Worm (Caenorhabditis elegans) whole organism, young adult: ENCODE results near the gene abu-13.

Experiments
- B0019.2 ChIP-seq: fragments of 200-800 bp; sonication (Bioruptor generic); conservative IDR thresholded peaks from 2 replicates; pipeline ENCODE4 v1.3.6; 2022; ENCODE audit warnings: missing genetic modification reagents, missing genetic modification characterization, missing compliant biosample characterization
- C06A6.2 ChIP-seq: fragments of 200-800 bp; sonication (Bioruptor generic); conservative IDR thresholded peaks from 2 replicates; pipeline ENCODE4 v1.3.6; 2022; ENCODE audit warnings: missing genetic modification characterization, missing compliant biosample characterization
- F22D6.2 ChIP-seq: sonication (generic microtip); optimal IDR thresholded peaks from 2 replicates; lab custom pipeline; 2016; ENCODE audit warnings: mild to moderate bottlenecking, missing genetic modification characterization, missing compliant biosample characterization
- F33H1.4 ChIP-seq: fragments of 200-800 bp; sonication (Bioruptor generic); IDR thresholded peaks from 2 replicates; pipeline ENCODE4 v1.3.6; 2022; ENCODE audit warnings: missing genetic modification reagents, missing genetic modification characterization, missing compliant biosample characterization
- F37B4.10 ChIP-seq: fragments of 200-800 bp; sonication (Bioruptor generic); IDR thresholded peaks from 2 replicates; pipeline ENCODE4 v1.3.6; 2022; ENCODE audit warnings: missing genetic modification characterization, missing compliant biosample characterization
- ama-1 ChIP-seq, 3 experiments: fragments of 150-350 bp in 1 of 3; sonication (generic microtip) in 2 of 3; optimal IDR thresholded peaks; 2 replicates each; lab custom pipeline; 2014 to 2018; ENCODE audit warnings: missing biosample characterization in 2 of 3, missing genetic modification characterization in 2 of 3, missing genetic modification reagents in 2 of 3
- athp-1 ChIP-seq: sonication (generic microtip); optimal IDR thresholded peaks from 2 replicates; lab custom pipeline; 2017; ENCODE audit warnings: mild to moderate bottlenecking, missing genetic modification characterization, missing compliant biosample characterization
- attf-3 ChIP-seq: fragments of 200-800 bp; sonication (Bioruptor generic); conservative IDR thresholded peaks from 2 replicates; pipeline ENCODE4 v1.3.6; 2022; ENCODE audit warnings: missing genetic modification reagents, missing genetic modification characterization, missing compliant biosample characterization
- attf-5 ChIP-seq: fragments of 200-800 bp; sonication (Bioruptor generic); optimal IDR thresholded peaks from 2 replicates; lab custom pipeline; 2018; ENCODE audit warnings: mild to moderate bottlenecking, missing genetic modification characterization, missing compliant biosample characterization
- cebp-1 ChIP-seq, 2 experiments: fragments of 200-800 bp in 1 of 2; sonication (Bioruptor generic) in 1 of 2; sonication (generic microtip) in 1 of 2; IDR thresholded peaks in 1 of 2; optimal IDR thresholded peaks in 1 of 2; 2 replicates each; pipeline versions ENCODE4 v1.3.6 to Lab custom; 2017 to 2022; ENCODE audit warnings: missing compliant biosample characterization in 2 of 2, missing genetic modification characterization in 2 of 2, mild to moderate bottlenecking in 1 of 2, missing genetic modification reagents in 1 of 2, moderate library complexity in 1 of 2
- cebp-2 ChIP-seq: fragments of 200-800 bp; sonication (Bioruptor generic); IDR thresholded peaks from 2 replicates; pipeline ENCODE4 v1.3.6; 2022; ENCODE audit warnings: missing genetic modification characterization, missing compliant biosample characterization
- ceh-27 ChIP-seq: fragments of 200-800 bp; sonication (Bioruptor generic); optimal IDR thresholded peaks from 2 replicates; lab custom pipeline; 2018; ENCODE audit warnings: mild to moderate bottlenecking, missing genetic modification characterization, moderate library complexity, missing compliant biosample characterization
- ceh-40 ChIP-seq: fragments of 200-800 bp; sonication (Bioruptor generic); IDR thresholded peaks from 2 replicates; pipeline ENCODE4 v1.3.6; 2022; ENCODE audit warnings: missing genetic modification characterization, missing compliant biosample characterization
- chd-7 ChIP-seq: sonication (generic microtip); optimal IDR thresholded peaks from 2 replicates; lab custom pipeline; 2016; ENCODE audit warnings: mild to moderate bottlenecking, missing genetic modification characterization, moderate library complexity, missing compliant biosample characterization
- efl-1 ChIP-seq: fragments of 150-350 bp; optimal IDR thresholded peaks from 2 replicates; lab custom pipeline; 2014; ENCODE audit warnings: missing biosample characterization, missing genetic modification reagents, missing genetic modification characterization
- egl-18 ChIP-seq: fragments of 200-800 bp; sonication (Bioruptor generic); IDR thresholded peaks from 2 replicates; pipeline ENCODE4 v1.3.6; 2022; ENCODE audit warnings: missing genetic modification reagents, missing genetic modification characterization, missing compliant biosample characterization
- gei-17 ChIP-seq: fragments of 200-800 bp; sonication (Bioruptor generic); optimal IDR thresholded peaks from 2 replicates; lab custom pipeline; 2018; ENCODE audit warnings: mild to moderate bottlenecking, missing genetic modification characterization, missing compliant biosample characterization
- hmg-1.2 ChIP-seq: fragments of 200-800 bp; sonication (Bioruptor generic); IDR thresholded peaks from 2 replicates; pipeline ENCODE4 v1.3.6; 2022; ENCODE audit warnings: missing genetic modification reagents, missing genetic modification characterization, missing compliant biosample characterization
- hmg-20 ChIP-seq: fragments of 200-800 bp; sonication (Bioruptor generic); IDR thresholded peaks from 2 replicates; pipeline ENCODE4 v1.3.6; 2022; ENCODE audit warnings: missing genetic modification reagents, missing genetic modification characterization, missing compliant biosample characterization
- let-607 ChIP-seq, 2 experiments: fragments of 200-800 bp in 1 of 2; sonication (Bioruptor generic) in 1 of 2; sonication (generic microtip) in 1 of 2; optimal IDR thresholded peaks; 2 replicates each; lab custom pipeline; 2016 to 2018; ENCODE audit warnings: mild to moderate bottlenecking in 2 of 2, missing compliant biosample characterization in 2 of 2, missing genetic modification characterization in 2 of 2, moderate library complexity in 2 of 2, missing genotype in 1 of 2
- lin-35 ChIP-seq, 3 experiments: fragments of 150-350 bp in 2 of 3; sonication (generic microtip) in 1 of 3; optimal IDR thresholded peaks; 2 replicates each; lab custom pipeline; 2014 to 2018; ENCODE audit warnings: missing biosample characterization in 3 of 3, missing genetic modification characterization in 3 of 3, missing genetic modification reagents in 3 of 3
- lir-1 ChIP-seq: fragments of 200-800 bp; sonication (Bioruptor generic); conservative IDR thresholded peaks from 2 replicates; pipeline ENCODE4 v1.3.6; 2022; ENCODE audit warnings: missing genetic modification reagents, missing genetic modification characterization, missing compliant biosample characterization
- mes-4 ChIP-seq: sonication (generic microtip); optimal IDR thresholded peaks from 2 replicates; lab custom pipeline; 2016; ENCODE audit warnings: missing genotype, missing genetic modification characterization, missing compliant biosample characterization
- nfya-1 ChIP-seq: sonication (generic microtip); optimal IDR thresholded peaks from 2 replicates; lab custom pipeline; 2017; ENCODE audit warnings: antibody characterized with exemption, missing compliant biosample characterization, missing genetic modification characterization, borderline replicate concordance; ENCODE audit not compliant: insufficient read depth
- nhr-80 ChIP-seq: sonication (generic microtip); optimal IDR thresholded peaks from 2 replicates; lab custom pipeline; 2016; ENCODE audit warnings: missing genetic modification characterization, missing compliant biosample characterization
- pbrm-1 ChIP-seq: fragments of 200-800 bp; sonication (Bioruptor generic); IDR thresholded peaks from 2 replicates; pipeline ENCODE4 v1.3.6; 2022; ENCODE audit warnings: missing genetic modification reagents, missing genetic modification characterization, missing compliant biosample characterization
- rec-8 ChIP-seq, 2 experiments: sonication (generic microtip); optimal IDR thresholded peaks; 2 replicates each; lab custom pipeline; 2016; ENCODE audit warnings: mild to moderate bottlenecking in 2 of 2, missing genetic modification characterization in 2 of 2, missing genetic modification reagents in 2 of 2, missing genotype in 2 of 2, missing biosample characterization in 1 of 2, missing compliant biosample characterization in 1 of 2, moderate library complexity in 1 of 2
- rpc-1 ChIP-seq, 2 experiments: fragments of 150-350 bp in 1 of 2; sonication (generic microtip) in 1 of 2; optimal IDR thresholded peaks; 2 replicates each; lab custom pipeline; 2014 to 2018; ENCODE audit warnings: missing biosample characterization in 1 of 2, missing genetic modification characterization in 1 of 2, missing genetic modification reagents in 1 of 2, missing genotype in 1 of 2
- sdz-38 ChIP-seq: sonication (generic microtip); optimal IDR thresholded peaks from 2 replicates; lab custom pipeline; 2016; ENCODE audit warnings: missing genotype, missing genetic modification characterization, missing compliant biosample characterization
- snpc-1.1 ChIP-seq: sonication (generic microtip); optimal IDR thresholded peaks from 2 replicates; lab custom pipeline; 2017; ENCODE audit warnings: missing genetic modification characterization, mild to moderate bottlenecking, missing compliant biosample characterization, antibody characterized with exemption, moderate library complexity, missing genotype, missing genetic modification reagents; ENCODE audit not compliant: insufficient read depth
- snpc-4 ChIP-seq, 5 experiments: fragments of 150-350 bp in 1 of 5; sonication (generic microtip) in 4 of 5; optimal IDR thresholded peaks; 2 replicates each; lab custom pipeline; 2014 to 2018; ENCODE audit warnings: missing genetic modification characterization in 5 of 5, missing biosample characterization in 3 of 5, antibody characterized with exemption in 2 of 5, mild to moderate bottlenecking in 2 of 5, missing compliant biosample characterization in 2 of 5, missing genotype in 2 of 5, moderate library complexity in 2 of 5, missing genetic modification reagents in 1 of 5
- tlf-1 ChIP-seq: fragments of 200-800 bp; sonication (Bioruptor generic); optimal IDR thresholded peaks from 2 replicates; lab custom pipeline; 2018; ENCODE audit warnings: mild to moderate bottlenecking, missing genetic modification characterization, missing compliant biosample characterization
- zfh-2 ChIP-seq: fragments of 200-800 bp; sonication (Bioruptor generic); conservative IDR thresholded peaks from 2 replicates; pipeline ENCODE4 v1.3.6; 2022; ENCODE audit warnings: missing genetic modification reagents, missing genetic modification characterization, missing compliant biosample characterization

abu-13 gene

DNA sequence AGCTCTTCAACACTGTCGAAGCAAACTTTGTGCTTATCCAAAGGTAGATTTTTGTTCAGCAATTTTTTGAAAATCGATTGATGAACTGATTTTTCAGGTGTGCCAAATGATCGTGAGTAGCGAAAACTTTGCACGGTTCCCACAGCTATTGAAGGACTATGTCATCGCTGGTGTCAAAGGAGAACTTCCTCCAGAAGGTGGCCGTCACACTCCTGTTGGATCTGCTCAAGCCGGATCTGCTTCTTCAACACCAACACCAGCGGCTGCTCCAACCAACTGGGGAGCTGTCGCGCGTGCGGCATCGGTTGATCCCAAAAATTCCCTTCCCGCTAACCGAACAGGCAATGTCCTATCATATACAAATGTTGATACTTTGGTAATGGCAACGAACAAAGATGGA lies 7.7 kb upstream of the abu-13 start:
- TF ChIP-seq tlf-1 (GFP tag; lab: Kevin White, UChicago) = no peak
- peak; percentile 51; the same call in 1 of the 2 replicates for TF ChIP-seq zfh-2 (GFP tag; lab: Robert Waterston, UW)
- TF ChIP-seq lir-1 (GFP tag; lab: Robert Waterston, UW) = no peak
- TF ChIP-seq ama-1 (optimal IDR thresholded peaks at IDR 0.05; lab: Kevin White, UChicago) = no peak
- no peak for TF ChIP-seq ama-1 (GFP tag; optimal IDR thresholded peaks at IDR 0.05; lab: Kevin White, UChicago)
- no peak for TF ChIP-seq lin-35 (GFP tag; optimal IDR thresholded peaks at IDR 0.05; lab: Kevin White, UChicago)
- TF ChIP-seq, all 124 proteins: peak for 1

DNA sequence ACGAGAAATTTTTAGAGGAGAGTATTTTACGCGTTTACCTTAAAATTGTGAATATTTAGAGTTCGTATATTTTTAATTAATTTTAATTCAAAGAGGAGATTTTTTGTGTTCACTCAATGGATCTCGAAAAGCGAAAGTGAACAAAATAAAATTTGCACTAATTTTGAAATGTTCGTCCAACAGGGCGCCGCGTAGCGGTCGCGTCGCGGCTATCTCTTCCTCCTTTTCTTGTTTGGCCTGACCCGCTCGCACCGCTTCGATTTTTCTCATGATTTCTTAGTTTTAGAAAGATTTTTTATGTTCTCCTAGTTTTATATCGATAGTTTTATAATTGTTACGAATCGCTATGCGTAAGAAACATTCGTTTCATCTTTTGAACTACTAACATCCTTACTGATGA lies 5.7 kb upstream of the abu-13 start:
- TF ChIP-seq B0019.2 (GFP tag; lab: Robert Waterston, UW) = no peak
- TF ChIP-seq mes-4 = no peak
- no peak for TF ChIP-seq snpc-1.1 (tag; lab: Kevin White, UChicago)
- no peak for TF ChIP-seq cebp-1 (GFP tag; IDR thresholded peaks at IDR 0.05; lab: Robert Waterston, UW)
- TF ChIP-seq cebp-1 (tag; optimal IDR thresholded peaks at IDR 0.05; lab: Kevin White, UChicago) = peak; percentile 11
- peak in 1 of 2 experiments; percentile 13 for TF ChIP-seq let-607 (tag; optimal IDR thresholded peaks at IDR 0.05; lab: Kevin White, UChicago)
- TF ChIP-seq lin-35 (GFP tag; optimal IDR thresholded peaks at IDR 0.05; lab: Kevin White, UChicago) = no peak
- no peak for TF ChIP-seq C06A6.2 (GFP tag; lab: Robert Waterston, UW)
- no peak for TF ChIP-seq rpc-1 (optimal IDR thresholded peaks at IDR 0.05; lab: Kevin White, UChicago)
- TF ChIP-seq rpc-1 (tag; optimal IDR thresholded peaks at IDR 0.05; lab: Kevin White, UChicago) = no peak
- no peak for TF ChIP-seq ceh-27 (GFP tag; lab: Kevin White, UChicago)
- no peak for TF ChIP-seq snpc-4 (GFP tag; optimal IDR thresholded peaks at IDR 0.05; lab: Kevin White, UChicago)
- peak in 1 of 4 experiments; percentile 32 for TF ChIP-seq snpc-4 (tag; optimal IDR thresholded peaks at IDR 0.05; lab: Kevin White, UChicago)
- TF ChIP-seq F37B4.10 (GFP tag; lab: Robert Waterston, UW) = no peak
- no peak for TF ChIP-seq attf-5 (GFP tag; lab: Kevin White, UChicago)
- no peak for TF ChIP-seq egl-18 (GFP tag; lab: Robert Waterston, UW)
- TF ChIP-seq ceh-40 (GFP tag; lab: Robert Waterston, UW) = no peak
- TF ChIP-seq cebp-2 = no peak
- no peak for TF ChIP-seq sdz-38 (tag; lab: Kevin White, UChicago)
- no peak for TF ChIP-seq athp-1 (tag; lab: Kevin White, UChicago)
- no peak for TF ChIP-seq nfya-1 (tag; lab: Kevin White, UChicago)
- no peak for TF ChIP-seq F33H1.4
- no peak for TF ChIP-seq F22D6.2
- no peak for TF ChIP-seq efl-1

DNA sequence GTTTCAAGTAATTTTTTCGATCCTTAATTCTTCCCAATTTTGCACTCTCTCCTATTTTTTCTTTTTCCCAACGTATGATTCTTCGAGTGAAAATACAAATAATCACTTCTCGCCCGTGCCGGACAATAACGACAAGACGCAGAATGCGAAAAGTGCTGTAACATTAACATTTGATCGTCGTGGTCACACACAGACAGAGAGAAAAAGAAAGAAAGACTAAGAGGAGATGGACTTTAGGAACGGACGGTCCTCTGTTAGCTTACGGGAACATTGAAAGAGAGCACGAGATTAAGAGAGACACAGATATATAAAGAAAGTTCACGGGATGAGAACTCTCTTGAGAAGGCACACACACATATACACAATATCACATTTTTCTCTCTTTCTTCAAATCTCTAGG lies 2.2 kb upstream of the abu-13 start:
- TF ChIP-seq chd-7 (tag; lab: Kevin White, UChicago) (no peak), rec-8 (tag; optimal IDR thresholded peaks at IDR 0.05; lab: Kevin White, UChicago) (no peak), attf-3 (GFP tag; lab: Robert Waterston, UW) (peak; percentile 50), hmg-1.2 (no peak; the same call in 1 of the 2 replicates), nhr-80 (peak; percentile 24), hmg-20 (no peak), cebp-1 (GFP tag; IDR thresholded peaks at IDR 0.05; lab: Robert Waterston, UW) (no peak), cebp-1 (tag; optimal IDR thresholded peaks at IDR 0.05; lab: Kevin White, UChicago) (peak; percentile 17), nfya-1 (tag; lab: Kevin White, UChicago) (no peak), pbrm-1 (GFP tag; lab: Robert Waterston, UW) (no peak), gei-17 (no peak)
- TF ChIP-seq, all 124 proteins: peak for 3
